Worm (Caenorhabditis elegans): Measurements from ENCODE around the gene ugt-67.

DNA sequence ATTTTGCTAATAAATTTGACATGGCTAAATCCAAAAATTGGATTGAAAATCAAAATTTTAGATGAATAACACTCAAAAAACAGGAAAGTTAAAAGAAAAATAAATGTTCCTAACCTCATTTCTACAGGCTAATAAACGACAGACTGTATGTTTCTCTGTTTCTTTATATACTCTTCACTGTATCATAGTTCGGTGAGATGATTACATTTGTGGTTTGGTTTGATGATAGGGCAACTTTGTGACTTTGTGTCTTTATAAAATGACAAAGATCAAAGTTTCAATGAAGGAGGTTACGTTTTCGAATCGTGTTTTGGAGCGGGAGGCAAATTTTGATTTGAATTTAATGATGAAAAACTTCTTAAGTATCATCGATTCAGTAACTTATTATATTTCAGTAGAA, 11.7 kb upstream of the ugt-67 start, which contains the start of gene ugt-12:
- TF ChIP-seq him-1 (tag; optimal IDR thresholded peaks at IDR 0.05) (no peak), dao-5 (tag; optimal IDR thresholded peaks at IDR 0.05) (no peak), W03F9.2 (tag; optimal IDR thresholded peaks at IDR 0.05) (no peak)
